Fruit fly (Drosophila melanogaster) whole organism, embryonic: ENCODE measurements around the gene NetB.
A peak's percentile ranks its signal among the peaks of the same experiment; 100 is the strongest.

Experiments used
- BEAF-32 ChIP-seq: fragments of 200-800 bp; sonication (Bioruptor generic); optimal IDR thresholded peaks from 3 replicates; lab custom pipeline; 2017; ENCODE audit warnings: missing biosample characterization, missing genetic modification characterization, mild to moderate bottlenecking, moderate library complexity, missing genetic modification reagents
- CG10462 ChIP-seq: fragments of 200-800 bp; sonication (Bioruptor generic); optimal IDR thresholded peaks from 2 replicates; lab custom pipeline; 2016; ENCODE audit warnings: missing biosample characterization, missing genetic modification characterization
- CG11247 ChIP-seq: fragments of 200-800 bp; sonication (Bioruptor generic); IDR thresholded peaks from 2 replicates; pipeline ENCODE4 v1.3.6; 2022; ENCODE audit warnings: missing biosample characterization, missing genetic modification characterization
- CG11695 ChIP-seq: fragments of 200-800 bp; sonication (Bioruptor generic); IDR thresholded peaks from 3 replicates; pipeline ENCODE4 v1.3.6; 2022; ENCODE audit warnings: missing biosample characterization, missing genetic modification characterization
- CG12104 ChIP-seq: fragments of 200-800 bp; sonication (Bioruptor generic); optimal IDR thresholded peaks from 3 replicates; lab custom pipeline; 2016; ENCODE audit warnings: missing biosample characterization, missing genetic modification characterization
- CG13123 ChIP-seq: fragments of 200-800 bp; sonication (Bioruptor generic); optimal IDR thresholded peaks from 2 replicates; lab custom pipeline; 2016; ENCODE audit warnings: missing biosample characterization, missing genetic modification characterization
- CG14965 ChIP-seq: fragments of 200-800 bp; sonication (Bioruptor generic); optimal IDR thresholded peaks from 2 replicates; lab custom pipeline; 2016; ENCODE audit warnings: missing biosample characterization, missing genetic modification characterization, borderline replicate concordance
- CG1647 ChIP-seq: fragments of 200-800 bp; sonication (Bioruptor generic); optimal IDR thresholded peaks from 3 replicates; lab custom pipeline; 2016; ENCODE audit warnings: missing biosample characterization, missing genetic modification characterization
- CG17802 ChIP-seq: fragments of 200-800 bp; sonication (Bioruptor generic); optimal IDR thresholded peaks from 2 replicates; lab custom pipeline; 2018; ENCODE audit warnings: missing biosample characterization, mild to moderate bottlenecking, missing genetic modification characterization, moderate library complexity
- CG17829 ChIP-seq: fragments of 200-800 bp; optimal IDR thresholded peaks from 2 replicates; lab custom pipeline; 2019; ENCODE audit warnings: missing biosample characterization, mild to moderate bottlenecking, missing genetic modification characterization, moderate library complexity
- CG2199 ChIP-seq: fragments of 200-800 bp; sonication (Bioruptor generic); IDR thresholded peaks from 3 replicates; pipeline ENCODE4 v1.3.6; 2022; ENCODE audit warnings: missing biosample characterization, missing genetic modification characterization
- CG2712 ChIP-seq: fragments of 200-800 bp; optimal IDR thresholded peaks from 3 replicates; lab custom pipeline; 2019; ENCODE audit warnings: missing biosample characterization, mild to moderate bottlenecking, missing genetic modification characterization, moderate library complexity
- CG2889 ChIP-seq: fragments of 200-800 bp; sonication (Bioruptor generic); IDR thresholded peaks from 3 replicates; pipeline ENCODE4 v1.3.6; 2022; ENCODE audit warnings: missing biosample characterization, missing genetic modification characterization
- CG3163 ChIP-seq: fragments of 200-800 bp; sonication (Bioruptor generic); optimal IDR thresholded peaks from 3 replicates; lab custom pipeline; 2016; ENCODE audit warnings: missing biosample characterization, missing genetic modification characterization
- CG3407 ChIP-seq: fragments of 200-800 bp; sonication (Bioruptor generic); optimal IDR thresholded peaks from 2 replicates; lab custom pipeline; 2018; ENCODE audit warnings: missing biosample characterization, mild to moderate bottlenecking, missing genetic modification characterization
- CG34224 ChIP-seq: fragments of 200-800 bp; sonication (Bioruptor generic); IDR thresholded peaks from 3 replicates; pipeline ENCODE4 v1.3.6; 2022; ENCODE audit warnings: missing biosample characterization, missing genetic modification characterization; ENCODE audit not compliant: partially characterized antibody
- CG4707 ChIP-seq: fragments of 200-800 bp; sonication (Bioruptor generic); optimal IDR thresholded peaks from 2 replicates; lab custom pipeline; 2018; ENCODE audit warnings: missing biosample characterization, mild to moderate bottlenecking, missing genetic modification characterization, moderate library complexity
- CG5180 ChIP-seq: fragments of 200-800 bp; sonication (Bioruptor generic); optimal IDR thresholded peaks from 3 replicates; lab custom pipeline; 2017; ENCODE audit warnings: missing biosample characterization, missing genetic modification characterization, mild to moderate bottlenecking, moderate library complexity, missing genetic modification reagents
- CG5245 ChIP-seq: fragments of 200-800 bp; sonication (Bioruptor generic); optimal IDR thresholded peaks from 3 replicates; lab custom pipeline; 2016; ENCODE audit warnings: missing biosample characterization, missing genetic modification characterization
- CG7745 ChIP-seq: fragments of 200-800 bp; sonication (Bioruptor generic); optimal IDR thresholded peaks from 2 replicates; lab custom pipeline; 2018; ENCODE audit warnings: missing biosample characterization, mild to moderate bottlenecking, missing genetic modification characterization, moderate library complexity
- CG7963 ChIP-seq: fragments of 200-800 bp; sonication (Bioruptor generic); IDR thresholded peaks from 3 replicates; pipeline ENCODE4 v1.3.6; 2022; ENCODE audit warnings: missing biosample characterization, missing genetic modification characterization; ENCODE audit not compliant: partially characterized antibody
- CG7987 ChIP-seq: fragments of 200-800 bp; sonication (Bioruptor generic); optimal IDR thresholded peaks from 2 replicates; lab custom pipeline; 2018; ENCODE audit warnings: missing biosample characterization, mild to moderate bottlenecking, missing genetic modification characterization, moderate library complexity
- Chrac-16 ChIP-seq: fragments of 200-800 bp; sonication (Bioruptor generic); optimal IDR thresholded peaks from 3 replicates; lab custom pipeline; 2016; ENCODE audit warnings: missing biosample characterization, missing genetic modification characterization
- Doc2 ChIP-seq: fragments of 200-800 bp; sonication (Bioruptor generic); IDR thresholded peaks from 2 replicates; pipeline ENCODE4 v1.3.6; 2022; ENCODE audit warnings: missing biosample characterization, missing genetic modification characterization
- Doc3 ChIP-seq: fragments of 200-800 bp; sonication (Bioruptor generic); IDR thresholded peaks from 3 replicates; pipeline ENCODE4 v1.3.6; 2022; ENCODE audit warnings: missing biosample characterization, missing genetic modification characterization; ENCODE audit not compliant: partially characterized antibody
- Ets97D ChIP-seq: fragments of 200-800 bp; sonication (Bioruptor generic); optimal IDR thresholded peaks from 3 replicates; lab custom pipeline; 2016; ENCODE audit warnings: missing biosample characterization, missing genetic modification characterization
- GATAe ChIP-seq: fragments of 200-800 bp; sonication (Bioruptor generic); conservative IDR thresholded peaks from 2 replicates; pipeline ENCODE4 v1.3.6; 2022; ENCODE audit warnings: missing biosample characterization, missing genetic modification characterization
- HLH54F ChIP-seq: fragments of 200-800 bp; sonication (Bioruptor generic); optimal IDR thresholded peaks from 3 replicates; lab custom pipeline; 2016; ENCODE audit warnings: missing biosample characterization, missing genetic modification characterization
- Hr51 ChIP-seq, 2 experiments: fragments of 200-800 bp; sonication (Bioruptor generic); optimal IDR thresholded peaks; 2 replicates in 1 of 2; 3 replicates in 1 of 2; lab custom pipeline; 2016 to 2018; ENCODE audit warnings: missing biosample characterization in 2 of 2, missing genetic modification characterization in 2 of 2, mild to moderate bottlenecking in 1 of 2, moderate library complexity in 1 of 2
- Mrtf ChIP-seq: fragments of 200-800 bp; sonication (Bioruptor generic); IDR thresholded peaks from 3 replicates; pipeline ENCODE4 v1.3.6; 2022; ENCODE audit warnings: missing biosample characterization, missing genetic modification characterization
- Neu2 ChIP-seq: fragments of 200-800 bp; sonication (Bioruptor generic); optimal IDR thresholded peaks from 3 replicates; lab custom pipeline; 2016; ENCODE audit warnings: missing biosample characterization, missing genetic modification characterization, borderline replicate concordance
- Nf-YA ChIP-seq: fragments of 200-800 bp; sonication (Bioruptor generic); IDR thresholded peaks from 2 replicates; pipeline ENCODE4 v1.3.6; 2022; ENCODE audit warnings: missing biosample characterization, missing genetic modification characterization
- TFAM ChIP-seq: fragments of 200-800 bp; sonication (Bioruptor generic); optimal IDR thresholded peaks from 2 replicates; lab custom pipeline; 2017; ENCODE audit warnings: missing biosample characterization, missing genetic modification characterization, inconsistent platforms
- ab ChIP-seq: fragments of 200-800 bp; sonication (Bioruptor generic); optimal IDR thresholded peaks from 2 replicates; lab custom pipeline; 2016; ENCODE audit warnings: missing biosample characterization, missing genetic modification characterization
- al ChIP-seq: fragments of 200-800 bp; sonication (Bioruptor generic); IDR thresholded peaks from 2 replicates; pipeline ENCODE4 v1.3.6; 2022; ENCODE audit warnings: missing biosample characterization, missing genetic modification characterization
- amos ChIP-seq: fragments of 200-800 bp; sonication (Bioruptor generic); IDR thresholded peaks from 2 replicates; pipeline ENCODE4 v1.3.6; 2022; ENCODE audit warnings: missing biosample characterization, missing genetic modification characterization; ENCODE audit not compliant: partially characterized antibody
- cas ChIP-seq: fragments of 200-800 bp; sonication (Bioruptor generic); IDR thresholded peaks from 2 replicates; pipeline ENCODE4 v1.3.6; 2022; ENCODE audit warnings: missing biosample characterization, missing genetic modification characterization
- oc ChIP-seq: fragments of 200-800 bp; sonication (Bioruptor generic); optimal IDR thresholded peaks from 2 replicates; lab custom pipeline; 2018; ENCODE audit warnings: missing biosample characterization, mild to moderate bottlenecking, missing genetic modification characterization, moderate library complexity
- otp ChIP-seq: fragments of 200-800 bp; sonication (Bioruptor generic); IDR thresholded peaks from 3 replicates; pipeline ENCODE4, ENCODE4 v1.3.6; 2022; ENCODE audit warnings: missing biosample characterization, missing genetic modification characterization
- psq ChIP-seq: fragments of 200-800 bp; sonication (Bioruptor generic); optimal IDR thresholded peaks from 2 replicates; lab custom pipeline; 2017; ENCODE audit warnings: missing biosample characterization, missing genetic modification characterization
- pum ChIP-seq: fragments of 200-800 bp; sonication (Bioruptor generic); optimal IDR thresholded peaks from 2 replicates; lab custom pipeline; 2016; ENCODE audit warnings: missing biosample characterization, missing genetic modification characterization
- salm ChIP-seq: fragments of 200-800 bp; sonication (Bioruptor generic); optimal IDR thresholded peaks from 2 replicates; lab custom pipeline; 2018; ENCODE audit warnings: missing biosample characterization, mild to moderate bottlenecking, missing genetic modification characterization
- sd ChIP-seq: fragments of 200-800 bp; sonication (Bioruptor generic); optimal IDR thresholded peaks from 3 replicates; lab custom pipeline; 2018; ENCODE audit warnings: missing biosample characterization, mild to moderate bottlenecking, missing genetic modification characterization, moderate library complexity
- sens-2 ChIP-seq: fragments of 200-800 bp; sonication (Bioruptor generic); IDR thresholded peaks from 2 replicates; pipeline ENCODE4 v1.3.6; 2022; ENCODE audit warnings: missing biosample characterization, missing genetic modification characterization
- slbo ChIP-seq: fragments of 200-800 bp; sonication (Bioruptor generic); IDR thresholded peaks from 2 replicates; pipeline ENCODE4 v1.3.6; 2022; ENCODE audit warnings: missing biosample characterization, missing genetic modification characterization
- sna ChIP-seq: fragments of 200-800 bp; sonication (Bioruptor generic); IDR thresholded peaks from 2 replicates; pipeline ENCODE4 v1.3.6; 2022; ENCODE audit warnings: missing biosample characterization, missing genetic modification characterization; ENCODE audit not compliant: partially characterized antibody
- stwl ChIP-seq: fragments of 200-800 bp; sonication (Bioruptor generic); optimal IDR thresholded peaks from 3 replicates; lab custom pipeline; 2018; ENCODE audit warnings: missing biosample characterization, mild to moderate bottlenecking, missing genetic modification characterization, moderate library complexity
- tup ChIP-seq: fragments of 200-800 bp; sonication (Bioruptor generic); optimal IDR thresholded peaks from 2 replicates; lab custom pipeline; 2016; ENCODE audit warnings: missing biosample characterization, mild to moderate bottlenecking, missing genetic modification characterization, moderate library complexity
- tx ChIP-seq: fragments of 200-800 bp; sonication (Bioruptor generic); optimal IDR thresholded peaks from 2 replicates; lab custom pipeline; 2016; ENCODE audit warnings: missing biosample characterization, missing genetic modification characterization
- unc-4 ChIP-seq: fragments of 200-800 bp; sonication (Bioruptor generic); IDR thresholded peaks from 2 replicates; pipeline ENCODE4 v1.3.6; 2022; ENCODE audit warnings: missing biosample characterization, missing genetic modification characterization; ENCODE audit not compliant: partially characterized antibody

Gene NetB

DNA sequence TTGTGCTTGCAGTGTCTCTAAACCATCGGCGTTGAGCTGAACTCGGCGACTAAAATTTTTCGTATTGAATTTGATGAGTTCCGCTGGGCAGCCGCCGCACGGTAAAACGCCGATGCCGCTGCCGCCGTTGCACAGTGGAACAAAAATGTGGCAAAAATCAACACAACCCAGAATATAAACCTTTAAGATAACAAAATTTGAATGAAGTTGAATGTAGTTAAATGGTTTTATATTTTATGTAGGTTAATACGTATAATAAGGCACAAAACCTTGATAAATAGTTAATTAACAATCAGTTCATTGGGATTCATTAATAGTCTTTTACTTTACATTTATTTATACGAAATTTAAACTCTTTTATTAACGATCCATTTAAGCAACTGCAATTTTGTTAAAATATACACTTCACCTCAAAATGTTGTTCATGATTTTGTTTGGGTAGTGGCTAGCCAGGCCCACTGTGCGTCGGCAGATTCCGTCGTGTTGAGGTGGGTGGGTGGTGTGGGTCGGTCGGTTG, 16.6 kb upstream of the NetB start, which contains the start of gene CG15890 (continued):
- TF ChIP-seq CG17802 (no peak), al (GFP tag; lab: Robert Waterston, UW) (peak; percentile 15; the same call in 1 of the 2 replicates), CG2712 (tag; lab: Kevin White, UChicago) (peak; percentile 75), tx (no peak), CG34224 (GFP tag; lab: Robert Waterston, UW) (no peak), Doc3 (GFP tag; lab: Robert Waterston, UW) (no peak), TFAM (GFP tag; lab: Kevin White, UChicago) (no peak), ab (GFP tag; lab: Kevin White, UChicago) (no peak), cas (GFP tag; lab: Robert Waterston, UW) (no peak), CG11695 (GFP tag; lab: Robert Waterston, UW) (peak; percentile 58; the same call in 1 of the 3 replicates), CG17829 (peak; percentile 60), CG7963 (no peak), amos (GFP tag; lab: Robert Waterston, UW) (no peak), psq (no peak), CG4707 (GFP tag; lab: Kevin White, UChicago) (peak; percentile 32), sna (GFP tag; lab: Robert Waterston, UW) (no peak), CG14965 (GFP tag; lab: Kevin White, UChicago) (no peak), sd (tag; lab: Kevin White, UChicago) (peak; percentile 4), salm (tag; lab: Kevin White, UChicago) (no peak), sens-2 (GFP tag; lab: Robert Waterston, UW) (no peak), CG1647 (no peak), unc-4 (GFP tag; lab: Robert Waterston, UW) (no peak), Hr51 (GFP tag; optimal IDR thresholded peaks at IDR 0.05; lab: Kevin White, UChicago) (peak in 1 of 2 experiments; percentile 85), tup (no peak), slbo (GFP tag; lab: Robert Waterston, UW) (0 out of 2 replicates have a peak, but pooled peaks have one; percentile 23), CG2199 (GFP tag; lab: Robert Waterston, UW) (no peak), CG5180 (peak; percentile 26), CG7987 (GFP tag; lab: Kevin White, UChicago) (no peak), CG12104 (GFP tag; lab: Kevin White, UChicago) (peak; percentile 59), Neu2 (no peak), HLH54F (GFP tag; lab: Kevin White, UChicago) (peak; percentile 21), CG5245 (GFP tag; lab: Kevin White, UChicago) (peak; percentile 39), CG11247 (no peak), CG7745 (tag; lab: Kevin White, UChicago) (no peak), BEAF-32 (no peak), CG2889 (GFP tag; lab: Robert Waterston, UW) (no peak), Chrac-16 (peak; percentile 30), oc (tag; lab: Kevin White, UChicago) (no peak), stwl (tag; lab: Kevin White, UChicago) (no peak), pum (peak; percentile 25), Doc2 (no peak), Mrtf (GFP tag; lab: Robert Waterston, UW) (no peak), CG3163 (GFP tag; lab: Kevin White, UChicago) (peak; percentile 0), otp (no peak), CG13123 (GFP tag; lab: Kevin White, UChicago) (no peak), Ets97D (GFP tag; lab: Kevin White, UChicago) (no peak), GATAe (GFP tag; lab: Robert Waterston, UW) (no peak), Nf-YA (no peak), CG10462 (GFP tag; lab: Kevin White, UChicago) (peak; percentile 18), CG3407 (no peak)
